Worm (Caenorhabditis elegans): ENCODE measurements around the gene srd-15.

The srd-15 gene

ce11 chrV:5917707-5918106 lies 11.6 kb upstream of the srd-15 start, which contains the start of gene lrpr-1:
TSS of gene lrpr-1 (minus strand) at chrV:5917891.
- TF ChIP-seq dao-5 (tag; optimal IDR thresholded peaks at IDR 0.05): no peak
- TF ChIP-seq W03F9.2 (tag; optimal IDR thresholded peaks at IDR 0.05): no peak
- peak; percentile 89 for TF ChIP-seq him-1 (tag; optimal IDR thresholded peaks at IDR 0.05)

DNA sequence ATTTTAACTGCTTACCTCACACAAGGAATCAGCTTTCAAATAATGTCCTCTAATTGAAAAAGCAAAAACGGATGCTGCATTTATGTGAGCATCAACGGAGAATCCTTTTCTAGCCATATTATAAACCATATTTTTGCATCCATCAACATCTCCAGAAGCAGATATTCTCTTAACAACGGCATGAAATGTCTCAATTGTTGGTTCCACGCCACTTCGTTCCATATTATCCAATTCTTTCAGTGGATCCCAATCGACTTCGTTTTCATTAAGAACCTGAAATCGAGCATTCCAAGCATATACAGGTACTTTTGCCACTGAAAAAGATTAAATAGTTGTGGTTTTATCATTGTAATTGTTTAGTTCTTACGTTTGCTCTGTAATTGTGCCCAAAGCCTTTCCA lies 10.7 kb upstream of the srd-15 start:
- TF ChIP-seq dao-5 (tag; optimal IDR thresholded peaks at IDR 0.05) (no peak), him-1 (tag; optimal IDR thresholded peaks at IDR 0.05) (no peak), W03F9.2 (tag; optimal IDR thresholded peaks at IDR 0.05) (no peak)

DNA sequence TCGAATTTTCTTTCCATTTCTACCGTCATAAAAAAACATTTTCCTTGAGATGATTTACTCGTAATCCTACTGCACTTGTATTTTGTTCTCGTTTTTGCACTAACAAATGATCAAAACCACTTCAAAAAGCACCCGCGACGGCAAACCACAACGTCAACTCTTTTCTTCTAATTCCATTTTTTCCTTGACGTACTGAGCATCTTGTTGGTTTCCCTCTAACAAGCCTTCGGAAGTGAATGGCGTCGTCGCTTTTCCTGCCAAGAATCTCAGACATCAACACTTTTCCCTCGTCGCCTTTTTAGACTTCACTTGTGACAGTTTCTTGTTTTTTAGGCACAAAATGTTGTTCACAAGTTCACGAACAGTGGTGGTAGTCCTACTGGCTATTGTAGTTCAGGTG lies 6.3 kb upstream of the srd-15 start, which contains the start of gene C04E6.13:
Gene C04E6.13 (plus strand): TSS at position 301 of the 400 bp plus-strand sequence.
- TF ChIP-seq W03F9.2 (tag; optimal IDR thresholded peaks at IDR 0.05): no peak
- TF ChIP-seq dao-5 (tag; optimal IDR thresholded peaks at IDR 0.05): no peak
- no peak for TF ChIP-seq him-1 (tag; optimal IDR thresholded peaks at IDR 0.05)

ce11 chrV:5907090-5907489 lies 938 bp upstream of the srd-15 start, which contains the start of gene C04E6.4:
TSS of gene C04E6.4 (plus strand) at chrV:5907390.
- TF ChIP-seq him-1 (tag; optimal IDR thresholded peaks at IDR 0.05) (no peak), dao-5 (tag; optimal IDR thresholded peaks at IDR 0.05) (no peak), W03F9.2 (tag; optimal IDR thresholded peaks at IDR 0.05) (no peak)

DNA sequence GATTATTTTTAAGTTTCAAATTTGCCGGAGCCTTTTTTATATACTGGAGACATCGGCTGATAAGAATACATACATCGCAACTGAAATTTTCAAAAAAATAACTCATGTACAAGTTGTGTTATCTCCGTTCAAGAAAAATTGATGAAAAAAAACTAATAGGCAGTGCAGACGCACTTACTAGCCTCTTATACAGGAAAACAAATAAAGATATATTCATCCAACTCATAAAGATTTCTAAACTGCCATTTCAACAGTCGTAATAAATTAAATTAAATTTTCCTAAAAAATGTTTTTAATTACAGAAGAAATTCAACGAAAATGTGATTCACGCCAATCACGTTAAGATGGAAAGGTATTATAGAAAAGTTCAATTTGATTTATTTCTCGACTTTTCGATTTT lies 4.3 kb downstream of the srd-15 start, which contains the start of gene C04E6.5:
Gene C04E6.5 (plus strand): TSS at position 301 of the 400 bp plus-strand sequence.
- no peak for TF ChIP-seq him-1 (tag; optimal IDR thresholded peaks at IDR 0.05)
- no peak for TF ChIP-seq W03F9.2 (tag; optimal IDR thresholded peaks at IDR 0.05)
- TF ChIP-seq dao-5 (tag; optimal IDR thresholded peaks at IDR 0.05): no peak

DNA sequence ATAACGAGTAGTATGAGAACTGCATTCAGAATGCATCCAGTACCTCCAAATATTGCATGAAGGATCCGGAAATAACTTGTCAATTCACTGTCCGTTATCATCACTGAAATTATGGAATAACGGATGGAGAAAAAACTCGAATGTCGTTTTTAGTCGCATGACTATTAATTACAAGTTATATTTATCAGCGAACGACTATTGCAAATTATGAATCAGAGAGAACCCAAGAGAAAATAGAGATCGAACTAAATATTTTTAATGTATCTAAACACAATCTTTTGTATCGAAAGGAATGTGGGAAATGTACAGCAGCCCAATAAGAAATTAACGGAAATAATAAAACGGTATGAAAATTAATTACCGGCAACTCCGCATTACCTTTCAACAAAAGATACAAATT lies 6.2 kb downstream of the srd-15 start, which contains the start of gene srd-16:
Gene srd-16 (minus strand): TSS at position 101 of the 400 bp plus-strand sequence.
- TF ChIP-seq dao-5 (tag; optimal IDR thresholded peaks at IDR 0.05): no peak
- TF ChIP-seq him-1 (tag; optimal IDR thresholded peaks at IDR 0.05): no peak
- no peak for TF ChIP-seq W03F9.2 (tag; optimal IDR thresholded peaks at IDR 0.05)

DNA sequence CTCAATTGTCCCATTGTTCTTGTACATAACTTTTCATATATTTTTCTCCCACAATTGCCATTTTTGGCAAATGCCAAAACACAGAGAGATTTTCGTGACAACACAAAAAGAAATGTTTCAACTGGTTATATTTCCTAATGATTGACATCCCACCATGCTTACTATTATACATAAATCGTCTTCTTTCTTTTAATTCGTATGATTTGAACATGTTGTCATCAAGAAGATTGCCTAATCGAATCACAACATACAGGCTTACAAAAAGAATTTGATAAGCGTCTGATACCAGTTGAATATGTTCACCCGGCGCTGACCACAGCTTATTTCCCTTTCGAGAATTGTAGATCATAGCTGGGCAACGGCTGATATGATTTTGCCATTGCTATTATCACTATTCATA lies 11.1 kb downstream of the srd-15 start, which contains the start of gene grd-9:
Gene grd-9 (plus strand): TSS at position 301 of the 400 bp plus-strand sequence.
- no peak for TF ChIP-seq dao-5 (tag; optimal IDR thresholded peaks at IDR 0.05)
- no peak for TF ChIP-seq W03F9.2 (tag; optimal IDR thresholded peaks at IDR 0.05)

DNA sequence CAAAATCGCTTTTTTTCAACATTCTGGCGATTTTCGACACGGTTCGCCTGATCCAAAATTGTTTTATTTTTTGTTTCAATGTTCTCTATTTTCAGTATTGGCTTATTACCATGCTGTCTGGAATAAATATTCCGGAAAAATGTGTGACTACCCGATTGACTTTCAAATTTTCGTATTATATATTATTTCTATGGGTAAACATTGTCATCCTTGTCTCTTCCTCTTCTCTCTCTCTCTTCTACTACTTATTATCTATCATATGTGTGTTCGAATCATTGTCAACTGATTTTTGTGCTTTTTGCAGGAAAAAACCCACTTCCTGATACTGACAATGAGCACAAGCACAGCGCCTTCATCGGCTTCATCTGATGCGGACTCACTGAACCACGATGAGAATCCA lies 13.1 kb downstream of the srd-15 start, which contains the start of gene C04E6.7:
Gene C04E6.7 (plus strand): TSS at position 301 of the 400 bp plus-strand sequence.
- no peak for TF ChIP-seq him-1 (tag; optimal IDR thresholded peaks at IDR 0.05)

DNA sequence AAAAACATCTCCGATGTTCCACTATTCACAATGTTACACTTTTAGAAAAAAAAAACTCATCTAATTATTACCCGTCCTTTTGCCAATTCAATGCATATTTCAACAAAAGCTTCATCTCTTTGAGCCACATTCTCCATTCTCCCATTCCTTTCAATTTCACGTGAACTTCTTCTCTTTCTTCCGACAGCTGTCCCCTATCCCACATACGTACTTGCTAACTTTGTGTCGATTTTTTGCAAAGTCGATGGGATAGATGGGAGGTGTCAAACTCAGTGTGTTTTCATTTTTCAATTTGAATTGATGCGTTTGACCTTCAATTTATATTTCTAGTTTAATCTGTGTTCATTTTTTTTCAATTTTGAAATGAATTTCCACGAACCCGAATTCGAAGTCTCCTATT lies 14.9 kb downstream of the srd-15 start:
- TF ChIP-seq W03F9.2 (tag; optimal IDR thresholded peaks at IDR 0.05) (no peak), him-1 (tag; optimal IDR thresholded peaks at IDR 0.05) (no peak), dao-5 (tag; optimal IDR thresholded peaks at IDR 0.05) (no peak)

- no peak for TF ChIP-seq him-1 (tag; optimal IDR thresholded peaks at IDR 0.05)
Measured at ce11 chrV:5888820-5889219, 17.3 kb downstream of the srd-15 start.

DNA sequence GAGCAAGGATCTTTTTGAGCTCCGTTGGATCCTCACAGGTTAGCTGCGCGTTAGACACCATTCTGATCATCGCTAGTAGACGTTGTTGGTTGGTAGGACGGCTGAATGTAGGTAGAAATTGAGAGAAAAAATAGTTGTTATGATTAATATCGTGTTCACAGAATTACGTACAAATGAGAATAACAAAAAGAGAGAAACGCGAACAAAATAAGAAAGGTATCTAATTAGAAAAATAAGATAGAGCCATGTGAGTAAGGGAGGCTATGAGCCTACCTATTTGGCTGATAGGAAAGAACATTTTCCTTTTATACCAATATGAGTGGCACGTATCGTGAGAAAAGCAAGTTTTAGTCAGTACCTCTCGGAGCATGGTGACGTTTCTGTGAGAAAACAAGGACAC lies 22.4 kb downstream of the srd-15 start, which contains the start of gene C04E6.8:
Gene C04E6.8 (minus strand): TSS at position 101 of the 400 bp plus-strand sequence.
- no peak for TF ChIP-seq him-1 (tag; optimal IDR thresholded peaks at IDR 0.05)
- TF ChIP-seq dao-5 (tag; optimal IDR thresholded peaks at IDR 0.05): no peak
- TF ChIP-seq W03F9.2 (tag; optimal IDR thresholded peaks at IDR 0.05): no peak

DNA sequence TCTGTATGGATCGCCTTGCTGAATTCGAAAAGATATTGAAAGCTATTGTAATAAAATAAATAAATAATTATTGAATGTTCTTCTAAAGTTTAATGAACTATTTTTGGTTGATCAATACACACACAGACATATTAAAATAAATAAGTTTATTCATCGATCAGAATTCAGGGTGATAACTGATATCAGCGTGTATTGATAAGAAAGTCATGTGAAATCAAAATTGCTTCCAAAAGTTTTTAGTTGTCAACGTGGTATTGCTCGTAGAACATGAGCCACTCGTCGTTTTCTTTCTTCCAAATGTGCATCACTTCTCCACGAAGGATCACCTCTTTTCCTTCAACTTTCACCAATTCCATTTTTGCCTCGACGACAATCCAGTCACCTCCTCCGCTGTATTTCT lies 23.7 kb downstream of the srd-15 start:
- TF ChIP-seq him-1 (tag; optimal IDR thresholded peaks at IDR 0.05): no peak
- TF ChIP-seq dao-5 (tag; optimal IDR thresholded peaks at IDR 0.05): no peak
- TF ChIP-seq W03F9.2 (tag; optimal IDR thresholded peaks at IDR 0.05): no peak

ce11 chrV:5880064-5880463 lies 26.1 kb downstream of the srd-15 start, which contains the start of gene C02G6.3:
TSS of gene C02G6.3 (plus strand) at chrV:5880364.
- TF ChIP-seq W03F9.2 (tag; optimal IDR thresholded peaks at IDR 0.05) (no peak), him-1 (tag; optimal IDR thresholded peaks at IDR 0.05) (no peak), dao-5 (tag; optimal IDR thresholded peaks at IDR 0.05) (no peak)

- TF ChIP-seq dao-5 (tag; optimal IDR thresholded peaks at IDR 0.05): no peak
- no peak for TF ChIP-seq W03F9.2 (tag; optimal IDR thresholded peaks at IDR 0.05)
- no peak for TF ChIP-seq him-1 (tag; optimal IDR thresholded peaks at IDR 0.05)
Measured at ce11 chrV:5876966-5877365, 29.2 kb downstream of the srd-15 start.

DNA sequence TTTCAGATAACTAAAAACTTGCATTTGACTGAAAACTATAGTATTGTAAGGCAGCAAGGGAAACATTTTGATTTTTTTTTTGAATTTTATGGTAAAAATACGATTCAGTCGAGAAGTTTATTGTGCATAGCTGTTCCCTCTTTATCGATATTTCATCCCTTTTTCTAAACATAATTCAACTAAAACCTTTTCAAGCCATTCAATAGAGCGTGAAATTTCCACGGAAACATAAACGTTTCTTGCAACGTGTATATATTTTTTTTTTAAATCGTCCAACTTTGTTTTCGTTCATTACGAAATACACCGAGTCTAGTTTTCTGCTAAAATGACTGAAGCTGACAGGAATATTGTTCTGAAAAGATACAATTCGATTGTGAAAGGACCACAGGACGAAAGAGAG lies 34.4 kb downstream of the srd-15 start, which contains the start of gene C02G6.2:
Gene C02G6.2 (plus strand): TSS at position 301 of the 400 bp plus-strand sequence.
- TF ChIP-seq dao-5 (tag; optimal IDR thresholded peaks at IDR 0.05): no peak
- no peak for TF ChIP-seq him-1 (tag; optimal IDR thresholded peaks at IDR 0.05)
- no peak for TF ChIP-seq W03F9.2 (tag; optimal IDR thresholded peaks at IDR 0.05)

Data from whole organism, L4/young adult.